Fruit fly (Drosophila melanogaster) whole organism, embryonic: ENCODE results near the gene CG42869.

Experiments
- C15 ChIP-seq: fragments of 200-800 bp; sonication (Bioruptor generic); IDR thresholded peaks from 3 replicates; pipeline ENCODE4 v1.3.6; 2022; ENCODE audit warnings: missing biosample characterization, missing genetic modification characterization
- CG16779 ChIP-seq: fragments of 200-800 bp; sonication (Bioruptor generic); IDR thresholded peaks from 2 replicates; pipeline ENCODE4 v1.3.6; 2022; ENCODE audit warnings: missing biosample characterization, missing genetic modification characterization
- CG16863 ChIP-seq: fragments of 200-800 bp; sonication (Bioruptor generic); optimal IDR thresholded peaks from 3 replicates; lab custom pipeline; 2016; ENCODE audit warnings: missing biosample characterization, missing genetic modification characterization
- CG7928 ChIP-seq: fragments of 200-800 bp; sonication (Bioruptor generic); optimal IDR thresholded peaks from 2 replicates; lab custom pipeline; 2017; ENCODE audit warnings: missing biosample characterization, mild to moderate bottlenecking, missing genetic modification characterization
- D19B ChIP-seq: fragments of 200-800 bp; sonication (Bioruptor generic); optimal IDR thresholded peaks from 2 replicates; lab custom pipeline; 2017; ENCODE audit warnings: missing biosample characterization, mild to moderate bottlenecking, missing genetic modification characterization
- Hsf ChIP-seq: fragments of 200-800 bp; sonication (Bioruptor generic); optimal IDR thresholded peaks from 3 replicates; lab custom pipeline; 2016; ENCODE audit warnings: missing biosample characterization, missing genetic modification characterization
- Ptx1 ChIP-seq: fragments of 200-800 bp; sonication (Bioruptor generic); IDR thresholded peaks from 2 replicates; pipeline ENCODE4 v1.3.6; 2022; ENCODE audit warnings: missing biosample characterization, missing genetic modification characterization
- ham ChIP-seq: fragments of 200-800 bp; sonication (Bioruptor generic); IDR thresholded peaks from 2 replicates; pipeline ENCODE4 v1.3.6; 2022; ENCODE audit warnings: missing biosample characterization, missing genetic modification characterization
- knrl ChIP-seq: fragments of 200-800 bp; sonication (Bioruptor generic); IDR thresholded peaks from 3 replicates; pipeline ENCODE4 v1.3.6; 2022; ENCODE audit warnings: missing biosample characterization, missing genetic modification characterization; ENCODE audit not compliant: partially characterized antibody
- pan ChIP-seq, 4 experiments: fragments of >200 bp in 3 of 4; fragments of 200-800 bp in 1 of 4; sonication (Bioruptor generic) in 1 of 4; optimal IDR thresholded peaks in 3 of 4; IDR thresholded peaks in 1 of 4; 2 replicates each; pipeline versions ENCODE4 v1.3.6 to Lab custom; 2017 to 2022; ENCODE audit warnings: missing biosample characterization in 2 of 4, missing genetic modification characterization in 2 of 4, mixed read lengths in 1 of 4

- TF ChIP-seq knrl, result no peak
- no peak for TF ChIP-seq Hsf (GFP tag; lab: Kevin White, UChicago)
- TF ChIP-seq CG16863 (GFP tag; lab: Kevin White, UChicago), result no peak
- no peak for TF ChIP-seq pan (optimal IDR thresholded peaks at IDR 0.05; lab: Kevin White, UChicago)
- TF ChIP-seq pan (GFP tag; optimal IDR thresholded peaks at IDR 0.05 in 1 of 2, IDR thresholded peaks at IDR 0.05 in 1 of 2), result peak in 1 of 2 experiments; percentile 9
- peak; percentile 51; the same call in 1 of the 2 replicates for TF ChIP-seq Ptx1 (GFP tag; lab: Robert Waterston, UW)
- TF ChIP-seq C15 (GFP tag; lab: Robert Waterston, UW), result no peak
- TF ChIP-seq ham (GFP tag; lab: Robert Waterston, UW), result no peak
- no peak for TF ChIP-seq CG16779 (GFP tag; lab: Robert Waterston, UW)
- TF ChIP-seq D19B (GFP tag; lab: Kevin White, UChicago), result no peak
- TF ChIP-seq CG7928 (GFP tag; lab: Kevin White, UChicago), result no peak
Measured at dm6 chr3R:21687902-21688301, 48.7 kb downstream of the CG42869 start.
